Fruit fly (Drosophila melanogaster) whole organism, embryonic: Measurements from ENCODE around the gene Zif.

Experiments used
- ATbp ChIP-seq: fragments of 200-800 bp; sonication (Bioruptor generic); optimal IDR thresholded peaks from 2 replicates; lab custom pipeline; 2017; ENCODE audit warnings: missing biosample characterization, mild to moderate bottlenecking, missing genetic modification characterization, missing genetic modification reagents
- B-H2 ChIP-seq: fragments of 200-800 bp; sonication (Bioruptor generic); optimal IDR thresholded peaks from 2 replicates; lab custom pipeline; 2018; ENCODE audit warnings: missing biosample characterization, mild to moderate bottlenecking, missing genetic modification characterization
- BtbVII ChIP-seq: fragments of 200-800 bp; sonication (Bioruptor generic); optimal IDR thresholded peaks from 3 replicates; lab custom pipeline; 2017; ENCODE audit warnings: missing biosample characterization, mild to moderate bottlenecking, missing genetic modification characterization
- CG1024 ChIP-seq: fragments of 200-800 bp; sonication (Bioruptor generic); IDR thresholded peaks from 2 replicates; pipeline ENCODE4 v1.3.6; 2022; ENCODE audit warnings: missing biosample characterization, missing genetic modification characterization
- CG10543 ChIP-seq: fragments of 200-800 bp; sonication (Bioruptor generic); optimal IDR thresholded peaks from 3 replicates; lab custom pipeline; 2017; ENCODE audit warnings: missing biosample characterization, mild to moderate bottlenecking, missing genetic modification characterization, moderate library complexity
- CG14014 ChIP-seq: fragments of 200-800 bp; sonication (Bioruptor generic); IDR thresholded peaks from 2 replicates; pipeline ENCODE4 v1.3.6; 2022; ENCODE audit warnings: missing biosample characterization, missing genetic modification characterization
- CG14667 ChIP-seq: fragments of 200-800 bp; sonication (Bioruptor generic); IDR thresholded peaks from 2 replicates; pipeline ENCODE4 v1.3.6; 2022; ENCODE audit warnings: missing biosample characterization, missing genetic modification characterization
- CG14860 ChIP-seq: fragments of 200-800 bp; sonication (Bioruptor generic); IDR thresholded peaks from 3 replicates; pipeline ENCODE4 v1.3.6; 2022; ENCODE audit warnings: missing biosample characterization, missing genetic modification characterization; ENCODE audit not compliant: partially characterized antibody
- CG15479 ChIP-seq: fragments of 200-800 bp; sonication (Bioruptor generic); optimal IDR thresholded peaks from 3 replicates; lab custom pipeline; 2019; ENCODE audit warnings: missing biosample characterization, mild to moderate bottlenecking, missing genetic modification characterization, moderate library complexity
- CG18262 ChIP-seq: fragments of 200-800 bp; optimal IDR thresholded peaks from 3 replicates; lab custom pipeline; 2019; ENCODE audit warnings: missing biosample characterization, mild to moderate bottlenecking, missing genetic modification characterization, moderate library complexity
- CG18476 ChIP-seq: fragments of 200-800 bp; sonication (Bioruptor generic); optimal IDR thresholded peaks from 2 replicates; lab custom pipeline; 2016; ENCODE audit warnings: missing biosample characterization, mild to moderate bottlenecking, missing genetic modification characterization
- CG31365 ChIP-seq: fragments of 200-800 bp; sonication (Bioruptor generic); optimal IDR thresholded peaks from 2 replicates; lab custom pipeline; 2018; ENCODE audit warnings: missing biosample characterization, mild to moderate bottlenecking, missing genetic modification characterization
- CG31388 ChIP-seq: fragments of 200-800 bp; sonication (Bioruptor generic); optimal IDR thresholded peaks from 2 replicates; lab custom pipeline; 2016; ENCODE audit warnings: missing biosample characterization, missing genetic modification characterization
- CG6272 ChIP-seq: fragments of 200-800 bp; sonication (Bioruptor generic); IDR thresholded peaks from 2 replicates; pipeline ENCODE4 v1.3.6; 2022; ENCODE audit warnings: missing biosample characterization, missing genetic modification characterization
- CG8089 ChIP-seq: fragments of 200-800 bp; sonication (Bioruptor generic); optimal IDR thresholded peaks from 3 replicates; lab custom pipeline; 2016; ENCODE audit warnings: missing biosample characterization, missing genetic modification characterization
- CG9215 ChIP-seq: fragments of 200-800 bp; sonication (Bioruptor generic); IDR thresholded peaks from 2 replicates; pipeline ENCODE4 v1.3.6; 2022; ENCODE audit warnings: missing biosample characterization, missing genetic modification characterization
- CG9437 ChIP-seq: fragments of 200-800 bp; sonication (Bioruptor generic); optimal IDR thresholded peaks from 2 replicates; lab custom pipeline; 2018; ENCODE audit warnings: missing biosample characterization, mild to moderate bottlenecking, missing genetic modification characterization
- Eip74EF ChIP-seq, 2 experiments: fragments of 200-800 bp in 1 of 2; fragments of >200 bp in 1 of 2; sonication (Bioruptor generic) in 1 of 2; optimal IDR thresholded peaks; 2 replicates each; lab custom pipeline; 2017 to 2019; ENCODE audit warnings: missing biosample characterization in 2 of 2, missing genetic modification characterization in 2 of 2, mild to moderate bottlenecking in 1 of 2, moderate library complexity in 1 of 2
- Ets65A ChIP-seq: fragments of 200-800 bp; sonication (Bioruptor generic); peaks from one replicate; lab custom pipeline; 2016; ENCODE audit warnings: missing biosample characterization, missing genetic modification characterization
- Hand ChIP-seq: fragments of 200-800 bp; sonication (Bioruptor generic); optimal IDR thresholded peaks from 2 replicates; lab custom pipeline; 2017; ENCODE audit warnings: mild to moderate bottlenecking, missing biosample characterization, missing genetic modification reagents, missing genetic modification characterization
- HmgD ChIP-seq: fragments of 200-800 bp; sonication (Bioruptor generic); optimal IDR thresholded peaks from 3 replicates; lab custom pipeline; 2016; ENCODE audit warnings: missing biosample characterization, missing genetic modification characterization
- Lpt ChIP-seq: fragments of >200 bp; optimal IDR thresholded peaks from 2 replicates; lab custom pipeline; 2018; ENCODE audit warnings: missing biosample characterization, missing genetic modification characterization
- Max ChIP-seq: fragments of 200-800 bp; sonication (Bioruptor generic); optimal IDR thresholded peaks from 2 replicates; lab custom pipeline; 2016; ENCODE audit warnings: missing biosample characterization, mild to moderate bottlenecking, missing genetic modification characterization
- Med ChIP-seq: fragments of 200-800 bp; sonication (Bioruptor generic); peaks from one replicate; lab custom pipeline; 2016; ENCODE audit warnings: missing biosample characterization, missing genetic modification characterization, mild to moderate bottlenecking, inconsistent platforms, moderate library complexity
- NK7.1 ChIP-seq: fragments of 200-800 bp; sonication (Bioruptor generic); optimal IDR thresholded peaks from 3 replicates; lab custom pipeline; 2016; ENCODE audit warnings: missing biosample characterization, missing genetic modification characterization
- Nf-YB ChIP-seq: fragments of 200-800 bp; sonication (Bioruptor generic); optimal IDR thresholded peaks from 3 replicates; lab custom pipeline; 2019; ENCODE audit warnings: missing biosample characterization, mild to moderate bottlenecking, missing genetic modification characterization, moderate library complexity
- Spps ChIP-seq: fragments of 200-800 bp; sonication (Bioruptor generic); optimal IDR thresholded peaks from 2 replicates; lab custom pipeline; 2018; ENCODE audit warnings: missing biosample characterization, mild to moderate bottlenecking, missing genetic modification characterization
- Tbp ChIP-seq: fragments of >200 bp; optimal IDR thresholded peaks from 2 replicates; lab custom pipeline; 2018; ENCODE audit warnings: missing biosample characterization, missing genetic modification characterization
- Usf ChIP-seq: fragments of 200-800 bp; sonication (Bioruptor generic); optimal IDR thresholded peaks from 2 replicates; lab custom pipeline; 2017; ENCODE audit warnings: missing genotype, missing biosample characterization, missing genetic modification characterization
- ara ChIP-seq: fragments of 200-800 bp; sonication (Bioruptor generic); IDR thresholded peaks from 2 replicates; pipeline ENCODE4 v1.3.6; 2022; ENCODE audit warnings: missing biosample characterization, missing genetic modification characterization
- ato ChIP-seq: fragments of 200-800 bp; sonication (Bioruptor generic); IDR thresholded peaks from 2 replicates; pipeline ENCODE4 v1.3.6; 2022; ENCODE audit warnings: missing biosample characterization, missing genetic modification characterization; ENCODE audit not compliant: partially characterized antibody
- bsh ChIP-seq, 2 experiments: fragments of 200-800 bp; sonication (Bioruptor generic); optimal IDR thresholded peaks; 2 replicates each; lab custom pipeline; 2017 to 2018; ENCODE audit warnings: mild to moderate bottlenecking in 2 of 2, missing biosample characterization in 2 of 2, missing genetic modification characterization in 2 of 2, moderate library complexity in 1 of 2
- ems ChIP-seq: fragments of 200-800 bp; sonication (Bioruptor generic); optimal IDR thresholded peaks from 3 replicates; lab custom pipeline; 2016; ENCODE audit warnings: missing biosample characterization, missing genetic modification characterization
- fd102C ChIP-seq: fragments of 200-800 bp; sonication (Bioruptor generic); optimal IDR thresholded peaks from 2 replicates; lab custom pipeline; 2018; ENCODE audit warnings: missing biosample characterization, mild to moderate bottlenecking, missing genetic modification characterization, moderate library complexity
- fd3F ChIP-seq: fragments of 200-800 bp; sonication (Bioruptor generic); optimal IDR thresholded peaks from 2 replicates; lab custom pipeline; 2018; ENCODE audit warnings: missing biosample characterization, mild to moderate bottlenecking, missing genetic modification characterization, moderate library complexity
- fu2 ChIP-seq: fragments of 200-800 bp; sonication (Bioruptor generic); optimal IDR thresholded peaks from 2 replicates; lab custom pipeline; 2016; ENCODE audit warnings: missing biosample characterization, missing genetic modification characterization
- gce ChIP-seq: fragments of 200-800 bp; sonication (Bioruptor generic); IDR thresholded peaks from 3 replicates; pipeline ENCODE4 v1.3.6; 2022; ENCODE audit warnings: missing biosample characterization, missing genetic modification characterization
- grn ChIP-seq: fragments of 200-800 bp; sonication (Bioruptor generic); optimal IDR thresholded peaks from 3 replicates; lab custom pipeline; 2017; ENCODE audit warnings: missing biosample characterization, missing genetic modification characterization
- hth ChIP-seq: fragments of >200 bp; optimal IDR thresholded peaks from 2 replicates; lab custom pipeline; 2017; ENCODE audit warnings: inconsistent platforms
- knrl ChIP-seq: fragments of 200-800 bp; sonication (Bioruptor generic); IDR thresholded peaks from 3 replicates; pipeline ENCODE4 v1.3.6; 2022; ENCODE audit warnings: missing biosample characterization, missing genetic modification characterization; ENCODE audit not compliant: partially characterized antibody
- onecut ChIP-seq: fragments of 200-800 bp; sonication (Bioruptor generic); IDR thresholded peaks from 2 replicates; pipeline ENCODE4 v1.3.6; 2022; ENCODE audit warnings: missing biosample characterization, missing genetic modification characterization
- otp ChIP-seq: fragments of 200-800 bp; sonication (Bioruptor generic); IDR thresholded peaks from 3 replicates; pipeline ENCODE4, ENCODE4 v1.3.6; 2022; ENCODE audit warnings: missing biosample characterization, missing genetic modification characterization
- pros ChIP-seq: fragments of 200-800 bp; sonication (Bioruptor generic); optimal IDR thresholded peaks from 3 replicates; lab custom pipeline; 2019; ENCODE audit warnings: missing biosample characterization, mild to moderate bottlenecking, missing genetic modification characterization, moderate library complexity
- trem ChIP-seq: fragments of 200-800 bp; optimal IDR thresholded peaks from 3 replicates; lab custom pipeline; 2019; ENCODE audit warnings: missing biosample characterization, mild to moderate bottlenecking, missing genetic modification characterization, moderate library complexity
- twi ChIP-seq: fragments of 200-800 bp; optimal IDR thresholded peaks from 2 replicates; lab custom pipeline; 2019; ENCODE audit warnings: missing biosample characterization, mild to moderate bottlenecking, missing genetic modification characterization, moderate library complexity
- tx ChIP-seq: fragments of 200-800 bp; sonication (Bioruptor generic); optimal IDR thresholded peaks from 2 replicates; lab custom pipeline; 2016; ENCODE audit warnings: missing biosample characterization, missing genetic modification characterization
- vvl ChIP-seq: fragments of 200-800 bp; sonication (Bioruptor generic); IDR thresholded peaks from 2 replicates; pipeline ENCODE4 v1.3.6; 2022; ENCODE audit warnings: missing biosample characterization, missing genetic modification characterization
- zen2 ChIP-seq: fragments of 200-800 bp; sonication (Bioruptor generic); IDR thresholded peaks from 3 replicates; pipeline ENCODE4 v1.3.6; 2022; ENCODE audit warnings: missing biosample characterization, missing genetic modification characterization; ENCODE audit not compliant: partially characterized antibody
- zfh1 ChIP-seq: fragments of 200-800 bp; sonication (Bioruptor generic); IDR thresholded peaks from 3 replicates; pipeline ENCODE4 v1.3.6; 2022; ENCODE audit warnings: missing biosample characterization, missing genetic modification characterization

Zif gene

DNA sequence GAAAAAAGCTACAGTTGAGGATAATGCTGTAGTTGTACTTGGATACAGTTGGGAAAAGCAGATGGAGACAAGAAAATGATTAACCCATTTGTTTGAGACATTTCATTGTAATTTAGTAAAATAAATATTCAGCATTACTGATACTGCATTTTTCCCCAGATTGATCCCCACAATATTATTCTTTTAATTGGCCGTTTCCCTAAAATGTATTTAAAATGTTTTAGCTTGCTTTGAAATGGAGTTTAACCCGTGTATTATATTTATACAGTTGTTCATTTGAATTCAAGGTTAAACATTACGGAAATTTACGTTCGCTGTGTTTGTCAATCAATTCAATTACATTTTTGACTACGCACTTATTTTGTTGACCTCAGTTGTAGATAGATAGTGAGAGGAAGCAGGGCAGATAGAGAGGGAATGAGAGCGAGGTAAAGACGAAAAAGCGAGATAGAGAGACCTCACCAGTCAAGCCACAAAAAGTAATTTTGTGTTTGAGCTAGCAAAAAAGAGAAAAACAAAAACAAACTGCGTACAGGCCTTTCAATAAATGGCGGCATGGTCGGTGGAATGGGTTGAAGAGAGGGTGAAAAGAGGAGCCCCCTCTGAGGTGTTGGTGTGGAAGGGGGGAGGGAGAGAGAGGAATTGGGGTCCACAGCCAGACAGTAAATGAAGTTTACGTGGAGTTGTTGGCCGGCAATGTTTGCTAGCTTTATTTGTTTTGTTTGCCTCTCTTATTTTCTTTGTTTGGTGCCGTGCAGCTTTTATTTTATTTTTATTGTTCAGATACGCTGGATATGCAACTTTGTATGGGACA lies 46.3 kb upstream of the Zif start (continued):
- TF ChIP-seq B-H2 (GFP tag; lab: Kevin White, UChicago) (peak; percentile 32), grn (GFP tag; lab: Kevin White, UChicago) (peak; percentile 42), CG18262 (tag; lab: Kevin White, UChicago) (peak; percentile 96), knrl (GFP tag; lab: Robert Waterston, UW) (no peak), ems (peak; percentile 78), tx (GFP tag; lab: Kevin White, UChicago) (peak; percentile 83), zen2 (GFP tag; lab: Robert Waterston, UW) (no peak), onecut (GFP tag; lab: Robert Waterston, UW) (peak; percentile 52), HmgD (GFP tag; lab: Kevin White, UChicago) (no peak), BtbVII (GFP tag; lab: Kevin White, UChicago) (peak; percentile 91), Lpt (no peak), CG14667 (GFP tag; lab: Robert Waterston, UW) (peak; percentile 52), twi (tag; lab: Kevin White, UChicago) (peak; percentile 79), Eip74EF (GFP tag; optimal IDR thresholded peaks at IDR 0.05; lab: Kevin White, UChicago) (peak in 1 of 2 experiments; percentile 95), CG31365 (peak; percentile 51), Usf (GFP tag; lab: Kevin White, UChicago) (peak; percentile 86), Hand (peak; percentile 88), Ets65A (GFP tag; lab: Kevin White, UChicago) (peak; percentile 96), otp (GFP tag; lab: Robert Waterston, UW) (0 out of 3 replicates have a peak, but pooled peaks have one; percentile 4), zfh1 (GFP tag; lab: Robert Waterston, UW) (peak; percentile 38; the same call in 2 of the 3 replicates), Nf-YB (GFP tag; lab: Kevin White, UChicago) (peak; percentile 76), CG1024 (GFP tag; lab: Robert Waterston, UW) (0 out of 2 replicates have a peak, but pooled peaks have one; percentile 13), bsh (GFP tag; optimal IDR thresholded peaks at IDR 0.05; lab: Kevin White, UChicago) (peak; percentile 51 to 84), CG15479 (GFP tag; lab: Kevin White, UChicago) (no peak), hth (lab: Kevin White, UChicago) (no peak), CG14014 (GFP tag; lab: Robert Waterston, UW) (peak; percentile 71), gce (peak; percentile 43; the same call in 1 of the 3 replicates), fd102C (GFP tag; lab: Kevin White, UChicago) (peak; percentile 6), CG10543 (GFP tag; lab: Kevin White, UChicago) (peak; percentile 79), Max (GFP tag; lab: Kevin White, UChicago) (peak; percentile 81), Tbp (no peak), CG18476 (GFP tag; lab: Kevin White, UChicago) (peak; percentile 80), CG6272 (GFP tag; lab: Robert Waterston, UW) (peak; percentile 42; the same call in 1 of the 2 replicates), CG8089 (GFP tag; lab: Kevin White, UChicago) (peak; percentile 40), ato (GFP tag; lab: Robert Waterston, UW) (no peak), CG9215 (peak; percentile 78), CG14860 (GFP tag; lab: Robert Waterston, UW) (no peak), CG31388 (GFP tag; lab: Kevin White, UChicago) (peak; percentile 72), ara (peak; percentile 63; the same call in 1 of the 2 replicates), Med (GFP tag; lab: Kevin White, UChicago) (peak; percentile 90), pros (GFP tag; lab: Kevin White, UChicago) (peak; percentile 60), NK7.1 (GFP tag; lab: Kevin White, UChicago) (peak; percentile 73), trem (tag; lab: Kevin White, UChicago) (peak; percentile 72), CG9437 (GFP tag; lab: Kevin White, UChicago) (peak; percentile 93), Spps (tag; lab: Kevin White, UChicago) (peak; percentile 33), fu2 (GFP tag; lab: Kevin White, UChicago) (peak; percentile 72), vvl (GFP tag; lab: Robert Waterston, UW) (peak; percentile 63), fd3F (GFP tag; lab: Kevin White, UChicago) (peak; percentile 83), ATbp (GFP tag; lab: Kevin White, UChicago) (peak; percentile 65)
